Worm (Caenorhabditis elegans): ENCODE data around the gene egl-43.
A peak's percentile ranks its signal among the peaks of the same experiment; 100 is the strongest.

egl-43 gene

DNA sequence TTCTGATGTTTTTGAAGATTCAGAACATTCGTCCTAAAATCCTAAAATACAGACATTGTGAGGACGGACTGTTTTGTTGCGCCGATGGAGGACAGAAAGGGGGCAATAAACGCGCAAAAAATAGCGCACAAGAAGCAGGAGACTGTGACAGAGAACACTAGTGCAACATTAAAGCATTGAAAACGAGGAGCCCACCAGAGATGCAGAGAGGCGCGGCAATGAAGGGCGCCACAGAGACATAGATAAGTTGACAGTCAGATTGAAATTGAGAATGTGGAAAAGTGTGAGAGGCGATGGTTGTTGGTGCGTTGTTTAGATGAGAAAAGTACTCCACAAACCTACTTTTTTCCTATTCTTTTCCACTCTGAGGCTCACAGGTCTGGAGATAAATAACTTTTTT is 20.0 kb downstream of the egl-43 start, which contains the start of gene aakg-5 (continued):
- TF ChIP-seq pag-3 (tag; optimal IDR thresholded peaks at IDR 0.05; ENCODE audit: borderline replicate concordance, insufficient read depth): no peak
- TF ChIP-seq vab-15 (tag; optimal IDR thresholded peaks at IDR 0.05): no peak
- TF ChIP-seq efl-3 (GFP tag; optimal IDR thresholded peaks at IDR 0.05): no peak
- TF ChIP-seq egl-13 (tag; optimal IDR thresholded peaks at IDR 0.05): no peak
- TF ChIP-seq F16B12.6 (tag; optimal IDR thresholded peaks at IDR 0.05): peak; percentile 28
- TF ChIP-seq alr-1 (tag; optimal IDR thresholded peaks at IDR 0.05; ENCODE audit: borderline replicate concordance): no peak
- TF ChIP-seq unc-130 (tag; optimal IDR thresholded peaks at IDR 0.05): peak; percentile 54
- TF ChIP-seq snu-23 (GFP tag; optimal IDR thresholded peaks at IDR 0.05): peak; percentile 92
- TF ChIP-seq aha-1 (tag; optimal IDR thresholded peaks at IDR 0.05): no peak

ce11 chrII:9976405-9976804 is 21.4 kb downstream of the egl-43 start, which contains the start of gene R53.8:
Gene R53.8 (plus strand): TSS chrII:9976705.
- TF ChIP-seq lsy-2 (tag; optimal IDR thresholded peaks at IDR 0.05) (no peak), unc-62 (GFP tag; optimal IDR thresholded peaks at IDR 0.05) (no peak), lin-39 (tag; optimal IDR thresholded peaks at IDR 0.05) (no peak), pax-3 (tag; optimal IDR thresholded peaks at IDR 0.05) (no peak), ceh-90 (tag; optimal IDR thresholded peaks at IDR 0.05) (no peak), mab-9 (GFP tag; IDR thresholded peaks at IDR 0.05) (no peak), ces-1 (GFP tag; optimal IDR thresholded peaks at IDR 0.05) (no peak), nhr-77 (tag; optimal IDR thresholded peaks at IDR 0.05) (no peak), nhr-71 (tag; optimal IDR thresholded peaks at IDR 0.05) (no peak), elt-2 (tag; optimal IDR thresholded peaks at IDR 0.05) (no peak), unc-30 (tag; optimal IDR thresholded peaks at IDR 0.05) (no peak)

DNA sequence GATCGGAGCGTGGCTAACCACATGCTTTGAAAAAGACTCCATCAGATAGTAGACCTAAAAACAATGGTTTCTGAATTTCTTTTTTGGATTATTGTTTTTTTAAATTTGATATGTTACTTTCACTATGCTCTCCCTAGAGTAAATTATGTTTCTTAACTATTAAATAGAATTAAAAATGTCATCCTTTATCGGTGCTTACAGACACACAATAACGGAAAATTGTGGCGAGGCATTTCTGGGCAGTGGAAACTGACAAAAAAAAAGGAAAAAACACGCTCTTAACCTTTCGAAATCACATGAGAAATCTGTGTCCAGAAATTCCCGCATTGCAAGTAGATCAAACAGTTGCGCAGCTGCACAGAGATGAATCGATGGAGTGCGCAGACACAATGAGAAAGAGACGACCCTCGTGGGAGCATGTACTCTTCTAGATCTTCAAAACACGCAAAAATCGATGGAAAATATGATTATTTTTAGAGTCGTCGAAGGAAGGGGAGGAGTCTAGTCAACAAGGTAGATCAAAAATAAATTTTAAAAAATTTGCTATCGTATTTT is 25.2 kb downstream of the egl-43 start, which contains the start of gene ZK892.6:
ZK892.6 (minus strand) TSS at position 51 of the 555 bp plus-strand sequence.
- no peak for TF ChIP-seq lin-15B (tag; optimal IDR thresholded peaks at IDR 0.05)
- TF ChIP-seq rnt-1 (tag; optimal IDR thresholded peaks at IDR 0.05): no peak
- no peak for TF ChIP-seq Y116A8C.19 (tag; optimal IDR thresholded peaks at IDR 0.05; ENCODE audit: borderline replicate concordance)
- TF ChIP-seq mab-9 (GFP tag; IDR thresholded peaks at IDR 0.05): no peak
- no peak for TF ChIP-seq unc-86 (tag; optimal IDR thresholded peaks at IDR 0.05)
- no peak for TF ChIP-seq C16A3.4 (tag; optimal IDR thresholded peaks at IDR 0.05)
- TF ChIP-seq mef-2 (tag; optimal IDR thresholded peaks at IDR 0.05): no peak
- no peak for TF ChIP-seq sox-4 (tag; optimal IDR thresholded peaks at IDR 0.05)
- TF ChIP-seq nhr-12 (tag; optimal IDR thresholded peaks at IDR 0.05): no peak
- no peak for TF ChIP-seq ztf-4 (tag; optimal IDR thresholded peaks at IDR 0.05)
- no peak for TF ChIP-seq nhr-19 (GFP tag; conservative IDR thresholded peaks at IDR 0.05)

DNA sequence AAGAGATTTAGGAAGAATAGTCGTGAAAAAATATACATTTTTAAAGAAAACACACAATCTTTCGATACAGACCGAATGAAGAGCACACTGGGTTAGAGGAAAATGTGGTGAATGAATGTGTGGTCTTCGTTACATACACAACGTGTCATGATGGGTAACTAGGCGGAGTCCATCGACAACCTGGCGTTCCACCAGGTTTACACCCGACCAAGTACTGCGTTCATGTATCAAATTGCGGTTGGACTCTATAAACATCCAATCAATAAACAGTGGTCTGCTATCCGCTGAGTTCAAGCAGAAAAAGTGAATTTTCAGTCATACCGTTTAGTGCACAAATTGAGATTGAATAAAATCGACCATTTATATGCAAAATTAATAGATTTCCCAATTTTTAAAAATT is 26.8 kb downstream of the egl-43 start, which contains the start of gene sdz-38:
sdz-38 (minus strand) TSS at position 101 of the 400 bp plus-strand sequence.
- TF ChIP-seq ces-1 (GFP tag; optimal IDR thresholded peaks at IDR 0.05) (no peak), nhr-77 (tag; optimal IDR thresholded peaks at IDR 0.05) (no peak)

ce11 chrII:9982437-9982836 is 27.5 kb downstream of the egl-43 start:
- TF ChIP-seq ces-1 (GFP tag; optimal IDR thresholded peaks at IDR 0.05) (no peak), lin-14 (GFP tag; optimal IDR thresholded peaks at IDR 0.05) (peak; percentile 23)

DNA sequence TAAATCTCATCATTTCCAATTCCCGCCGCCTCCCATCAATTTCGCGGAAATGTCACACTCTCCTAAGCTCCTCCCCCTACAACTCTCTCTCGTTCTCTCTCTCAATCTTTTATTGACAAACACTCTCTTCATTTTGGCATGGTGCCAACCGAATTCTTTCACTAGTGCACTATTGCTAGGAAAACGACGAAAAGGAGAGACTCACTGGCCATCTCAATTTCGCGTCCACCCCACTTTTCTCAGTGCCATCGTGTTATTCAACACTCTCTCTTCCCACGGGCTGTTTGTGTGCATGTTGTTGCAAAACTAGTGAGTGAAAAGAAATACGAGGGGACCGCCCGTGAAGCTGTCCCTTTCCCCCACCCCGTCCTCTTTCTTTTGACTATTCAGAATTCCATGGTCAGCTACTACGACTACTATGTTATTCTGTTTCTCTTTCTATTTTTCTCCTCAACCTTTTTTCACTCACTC is 29.9 kb downstream of the egl-43 start:
- no peak for TF ChIP-seq aha-1 (tag; optimal IDR thresholded peaks at IDR 0.05)
- no peak for TF ChIP-seq fkh-4 (tag; optimal IDR thresholded peaks at IDR 0.05; ENCODE audit: borderline replicate concordance)
- TF ChIP-seq unc-62 (GFP tag; optimal IDR thresholded peaks at IDR 0.05): no peak
- TF ChIP-seq sox-4 (tag; optimal IDR thresholded peaks at IDR 0.05): no peak
- TF ChIP-seq irx-1 (tag; optimal IDR thresholded peaks at IDR 0.05): peak; percentile 49
- peak; percentile 4 for TF ChIP-seq snpc-4 (tag; optimal IDR thresholded peaks at IDR 0.05)
- TF ChIP-seq ceh-8 (GFP tag; optimal IDR thresholded peaks at IDR 0.05): peak; percentile 13
- no peak for TF ChIP-seq efl-3 (GFP tag; optimal IDR thresholded peaks at IDR 0.05)
- peak in 1 of 2 experiments; percentile 48 for TF ChIP-seq mdl-1 (tag; optimal IDR thresholded peaks at IDR 0.05)
- peak; percentile 75 for TF ChIP-seq nhr-85 (tag)
- peak; percentile 70 for TF ChIP-seq swsn-7 (tag; optimal IDR thresholded peaks at IDR 0.05)
- peak; percentile 28; the same call in 1 of the 2 replicates for TF ChIP-seq isw-1 (GFP tag; IDR thresholded peaks at IDR 0.05)
- no peak for TF ChIP-seq ceh-63 (GFP tag; optimal IDR thresholded peaks at IDR 0.05)
- no peak for TF ChIP-seq C04F5.9 (tag; optimal IDR thresholded peaks at IDR 0.05)
- TF ChIP-seq pqm-1 (tag; optimal IDR thresholded peaks at IDR 0.05): no peak
- peak; percentile 84 for TF ChIP-seq egl-13 (tag; optimal IDR thresholded peaks at IDR 0.05)
- TF ChIP-seq unc-30 (tag; optimal IDR thresholded peaks at IDR 0.05): no peak
- TF ChIP-seq jun-1 (tag; optimal IDR thresholded peaks at IDR 0.05): no peak
